Worm (Caenorhabditis elegans) whole organism, late embryonic: ENCODE measurements around the gene slcr-46.3.

ENCODE experiments used
- ama-1 ChIP-seq: fragments of 150-350 bp; optimal IDR thresholded peaks from 2 replicates; lab custom pipeline; 2014
- ceh-24 ChIP-seq: sonication (generic microtip); optimal IDR thresholded peaks from 2 replicates; lab custom pipeline; 2016; ENCODE audit warnings: mild to moderate bottlenecking, missing genetic modification characterization, missing compliant biosample characterization
- ets-4 ChIP-seq: sonication (generic microtip); optimal IDR thresholded peaks from 2 replicates; lab custom pipeline; 2016; ENCODE audit warnings: missing genetic modification characterization, missing compliant biosample characterization
- lim-6 ChIP-seq: sonication (generic microtip); optimal IDR thresholded peaks from 2 replicates; lab custom pipeline; 2016; ENCODE audit warnings: missing genetic modification characterization, missing compliant biosample characterization
- mec-3 ChIP-seq: sonication (generic microtip); optimal IDR thresholded peaks from 2 replicates; lab custom pipeline; 2016; ENCODE audit warnings: borderline replicate concordance, missing genetic modification characterization, missing compliant biosample characterization
- nfya-1 ChIP-seq: sonication (generic microtip); optimal IDR thresholded peaks from 2 replicates; lab custom pipeline; 2017; ENCODE audit warnings: missing genetic modification characterization, mild to moderate bottlenecking, missing compliant biosample characterization, antibody characterized with exemption, moderate library complexity
- pqm-1 ChIP-seq: sonication (generic microtip); optimal IDR thresholded peaks from 2 replicates; lab custom pipeline; 2016; ENCODE audit warnings: missing genetic modification characterization, missing compliant biosample characterization
- sdc-2 ChIP-seq: sonication (generic microtip); optimal IDR thresholded peaks from 2 replicates; lab custom pipeline; 2016; ENCODE audit warnings: missing genotype, missing genetic modification characterization, missing compliant biosample characterization
- unc-55 ChIP-seq: sonication (generic microtip); optimal IDR thresholded peaks from 2 replicates; lab custom pipeline; 2017; ENCODE audit warnings: missing biosample characterization, missing genetic modification reagents, missing genetic modification characterization
- ztf-16 ChIP-seq: sonication (generic microtip); optimal IDR thresholded peaks from 2 replicates; lab custom pipeline; 2017; ENCODE audit warnings: missing genetic modification characterization, missing compliant biosample characterization

DNA sequence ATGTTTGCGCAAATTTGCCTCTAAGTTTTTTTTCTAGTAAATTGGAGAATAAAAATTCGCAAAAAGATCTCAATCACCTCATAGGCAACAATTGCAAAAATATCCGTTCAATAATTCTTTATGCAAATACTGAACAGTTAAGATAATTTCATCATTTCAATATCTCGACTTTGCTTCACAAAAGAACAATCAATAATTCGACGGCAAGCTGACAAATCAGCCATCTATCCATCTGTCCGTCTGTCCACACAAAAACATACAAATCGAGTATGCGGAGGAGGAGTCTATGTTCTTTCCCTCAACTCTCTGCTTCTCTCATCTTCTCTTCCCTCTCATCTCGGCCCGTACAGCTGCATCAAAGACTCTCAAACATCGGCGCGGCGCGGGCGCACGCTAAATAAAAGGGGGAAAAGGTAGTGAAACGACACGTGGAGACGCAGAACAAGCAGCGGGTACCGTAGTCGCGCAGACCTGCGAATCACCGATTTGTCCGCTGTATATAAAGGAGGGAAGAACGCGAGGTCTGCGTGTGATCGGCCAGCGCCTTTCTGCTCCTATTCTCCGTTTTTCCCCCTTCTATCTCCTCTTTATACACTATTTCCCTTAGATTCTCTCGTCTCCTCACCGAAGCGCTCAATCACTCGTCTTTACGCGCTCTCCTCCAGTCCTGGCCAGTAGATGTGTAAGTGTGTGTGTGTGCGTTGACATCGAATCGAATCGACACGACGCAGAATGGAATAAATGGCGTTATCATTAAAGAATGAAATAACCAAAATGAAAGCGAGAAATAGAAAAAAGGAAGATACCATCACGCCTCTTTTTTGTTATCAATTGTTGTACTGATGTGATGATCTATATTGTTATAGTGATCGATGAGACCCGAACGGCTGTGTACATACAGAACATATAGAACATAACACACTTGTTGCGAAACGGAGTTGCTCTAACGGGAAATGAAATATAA is 7.1 kb upstream of the slcr-46.3 start:
- TF ChIP-seq ets-4, result peak; percentile 83
- peak; percentile 79 for TF ChIP-seq pqm-1 (tag; lab: Kevin White, UChicago)
- TF ChIP-seq nfya-1 (tag; lab: Kevin White, UChicago), result peak; percentile 100
- peak; percentile 73 for TF ChIP-seq ztf-16 (tag; lab: Kevin White, UChicago)
- peak; percentile 91 for TF ChIP-seq ama-1
- TF ChIP-seq lim-6 (tag; lab: Kevin White, UChicago), result peak; percentile 32
- TF ChIP-seq sdc-2 (tag; lab: Kevin White, UChicago), result peak; percentile 67
- peak; percentile 96 for TF ChIP-seq unc-55 (GFP tag; lab: Kevin White, UChicago)
- TF ChIP-seq ceh-24, result no peak
- peak; percentile 38 for TF ChIP-seq mec-3
